Fruit fly (Drosophila melanogaster): Measurements from ENCODE around the gene Kat60.

dm6 chr3R:5205319-5206033 lies 26.5 kb downstream of the Kat60 start:
- TF ChIP-seq CG32006 (GFP tag; optimal IDR thresholded peaks at IDR 0.05) (no peak), Lpt (GFP tag; optimal IDR thresholded peaks at IDR 0.05) (peak; percentile 37), svp (GFP tag) (no peak), dac (GFP tag; optimal IDR thresholded peaks at IDR 0.05) (no peak), CG1621 (tag; optimal IDR thresholded peaks at IDR 0.05) (no peak), spab (GFP tag; optimal IDR thresholded peaks at IDR 0.05) (no peak), vri (GFP tag; optimal IDR thresholded peaks at IDR 0.05) (no peak), Ets96B (tag; optimal IDR thresholded peaks at IDR 0.05) (no peak), CG6854 (GFP tag; optimal IDR thresholded peaks at IDR 0.05) (no peak)

All from whole organism, prepupa.